Worm (Caenorhabditis elegans) whole organism, L4 larva: Measurements from ENCODE around the gene F49E8.8.
"Not testable (repeated sequence)": the region's sequence is repeated elsewhere in the genome, so short reads cannot be mapped to it uniquely, and the experiment has no call there.

ENCODE experiments used
- F10B5.3 ChIP-seq: sonication (generic microtip); optimal IDR thresholded peaks from 2 replicates; lab custom pipeline; 2016; ENCODE audit warnings: mild to moderate bottlenecking, missing genetic modification characterization, missing compliant biosample characterization
- F26F4.8 ChIP-seq: fragments of 200-800 bp; sonication (Bioruptor generic); conservative IDR thresholded peaks from 2 replicates; pipeline ENCODE4 v1.3.6; 2022; ENCODE audit warnings: missing genetic modification characterization, missing compliant biosample characterization
- R02D3.7 ChIP-seq: fragments of 150-350 bp; sonication (generic microtip); optimal IDR thresholded peaks from 3 replicates; lab custom pipeline; 2014; ENCODE audit warnings: missing biosample characterization, missing genetic modification characterization
- T20F7.1 ChIP-seq: fragments of 200-800 bp; sonication (Bioruptor generic); optimal IDR thresholded peaks from 2 replicates; lab custom pipeline; 2018; ENCODE audit warnings: mild to moderate bottlenecking, missing genetic modification characterization, missing compliant biosample characterization
- T26A8.4 ChIP-seq: fragments of 200-800 bp; sonication (Bioruptor generic); IDR thresholded peaks from 2 replicates; pipeline ENCODE4 v1.3.6; 2022; ENCODE audit warnings: missing genetic modification characterization, missing compliant biosample characterization
- Y105C5A.15 ChIP-seq: fragments of 200-800 bp; sonication (Bioruptor generic); IDR thresholded peaks from 2 replicates; pipeline ENCODE4 v1.3.6; 2022; ENCODE audit warnings: missing genetic modification characterization, missing compliant biosample characterization
- Y5F2A.4 ChIP-seq: fragments of 200-800 bp; sonication (Bioruptor generic); optimal IDR thresholded peaks from 2 replicates; lab custom pipeline; 2018; ENCODE audit warnings: mild to moderate bottlenecking, missing genetic modification characterization, missing compliant biosample characterization
- Y75B8A.6 ChIP-seq: fragments of 200-800 bp; sonication (Bioruptor generic); IDR thresholded peaks from 2 replicates; pipeline ENCODE4 v1.3.6; 2022; ENCODE audit warnings: missing genetic modification reagents, missing genetic modification characterization, missing compliant biosample characterization
- aly-2 ChIP-seq: sonication (generic microtip); optimal IDR thresholded peaks from 2 replicates; lab custom pipeline; 2018; ENCODE audit warnings: missing biosample characterization, missing genetic modification characterization
- ceh-44 ChIP-seq: fragments of 200-800 bp; sonication (Bioruptor generic); IDR thresholded peaks from 2 replicates; pipeline ENCODE4 v1.3.6; 2022; ENCODE audit warnings: missing genetic modification reagents, missing genetic modification characterization, missing compliant biosample characterization
- ceh-62 ChIP-seq: sonication (generic microtip); optimal IDR thresholded peaks from 2 replicates; lab custom pipeline; 2017; ENCODE audit warnings: missing biosample characterization, missing genetic modification characterization
- ceh-82 ChIP-seq: sonication (generic microtip); optimal IDR thresholded peaks from 2 replicates; lab custom pipeline; 2017; ENCODE audit warnings: missing biosample characterization, missing genetic modification characterization
- daf-12 ChIP-seq: fragments of 150-350 bp; optimal IDR thresholded peaks from 2 replicates; lab custom pipeline; 2014; ENCODE audit warnings: missing biosample characterization, missing genetic modification reagents, missing genetic modification characterization
- dpl-1 ChIP-seq: fragments of 150-350 bp; optimal IDR thresholded peaks from 2 replicates; lab custom pipeline; 2014; ENCODE audit warnings: missing biosample characterization, missing genetic modification reagents, missing genetic modification characterization
- egl-27 ChIP-seq: sonication (generic microtip); optimal IDR thresholded peaks from 3 replicates; lab custom pipeline; 2017; ENCODE audit warnings: missing biosample characterization, missing genetic modification reagents, missing genetic modification characterization
- fos-1 ChIP-seq: fragments of 150-350 bp; optimal IDR thresholded peaks from 2 replicates; lab custom pipeline; 2014; ENCODE audit warnings: missing biosample characterization, missing genetic modification characterization
- gei-8 ChIP-seq: fragments of 200-800 bp; sonication (Bioruptor generic); optimal IDR thresholded peaks from 2 replicates; lab custom pipeline; 2018; ENCODE audit warnings: mild to moderate bottlenecking, missing genetic modification characterization, missing compliant biosample characterization
- hlh-30 ChIP-seq: sonication (generic microtip); optimal IDR thresholded peaks from 2 replicates; lab custom pipeline; 2017; ENCODE audit warnings: antibody characterized with exemption, mild to moderate bottlenecking, missing genetic modification characterization, missing compliant biosample characterization; ENCODE audit not compliant: insufficient read depth
- jun-1 ChIP-seq: fragments of 150-350 bp; optimal IDR thresholded peaks from 2 replicates; lab custom pipeline; 2014; ENCODE audit warnings: missing biosample characterization, missing genetic modification reagents, missing genetic modification characterization
- lin-15B ChIP-seq: fragments of 150-350 bp; sonication (generic microtip); optimal IDR thresholded peaks from 3 replicates; lab custom pipeline; 2014; ENCODE audit warnings: missing biosample characterization, missing genetic modification characterization
- lin-38 ChIP-seq: fragments of 200-800 bp; sonication (Bioruptor generic); IDR thresholded peaks from 2 replicates; pipeline ENCODE4 v1.3.6; 2022; ENCODE audit warnings: missing genetic modification reagents, missing genetic modification characterization, missing compliant biosample characterization
- lin-39 ChIP-seq: fragments of 150-350 bp; optimal IDR thresholded peaks from 2 replicates; lab custom pipeline; 2014; ENCODE audit warnings: missing biosample characterization, missing genetic modification reagents, missing genetic modification characterization
- lsy-2 ChIP-seq, 2 experiments: fragments of 150-350 bp in 1 of 2; sonication (generic microtip) in 1 of 2; optimal IDR thresholded peaks; 2 replicates each; lab custom pipeline; 2014 to 2017; ENCODE audit warnings: missing biosample characterization in 2 of 2, missing genetic modification characterization in 2 of 2
- madf-9 ChIP-seq: fragments of 200-800 bp; sonication (Bioruptor generic); conservative IDR thresholded peaks from 2 replicates; pipeline ENCODE4 v1.3.6; 2022; ENCODE audit warnings: missing genetic modification reagents, missing genetic modification characterization, missing compliant biosample characterization
- nhr-11 ChIP-seq: fragments of 150-350 bp; optimal IDR thresholded peaks from 2 replicates; lab custom pipeline; 2014; ENCODE audit warnings: missing biosample characterization, missing genetic modification characterization
- nhr-237 ChIP-seq: sonication (generic microtip); optimal IDR thresholded peaks from 2 replicates; lab custom pipeline; 2017; ENCODE audit warnings: missing biosample characterization, missing genetic modification characterization
- nhr-25 ChIP-seq: sonication (generic microtip); optimal IDR thresholded peaks from 2 replicates; lab custom pipeline; 2017; ENCODE audit warnings: missing genetic modification characterization, mild to moderate bottlenecking, missing compliant biosample characterization, antibody characterized with exemption, moderate library complexity, borderline replicate concordance; ENCODE audit not compliant: insufficient read depth
- nhr-41 ChIP-seq: fragments of 200-800 bp; sonication (Bioruptor generic); IDR thresholded peaks from 2 replicates; pipeline ENCODE4 v1.3.6; 2022; ENCODE audit warnings: missing genetic modification reagents, missing genetic modification characterization, missing compliant biosample characterization
- nhr-48 ChIP-seq: sonication (generic microtip); optimal IDR thresholded peaks from 2 replicates; lab custom pipeline; 2016; ENCODE audit warnings: mild to moderate bottlenecking, missing genetic modification characterization, missing compliant biosample characterization
- nhr-6 ChIP-seq: fragments of 150-350 bp; optimal IDR thresholded peaks from 2 replicates; lab custom pipeline; 2014; ENCODE audit warnings: missing biosample characterization, missing genetic modification characterization
- pqm-1 ChIP-seq: sonication (generic microtip); optimal IDR thresholded peaks from 2 replicates; lab custom pipeline; 2017; ENCODE audit warnings: missing biosample characterization, missing genetic modification characterization
- set-16 ChIP-seq: fragments of 200-800 bp; sonication (Bioruptor generic); IDR thresholded peaks from 2 replicates; pipeline ENCODE4 v1.3.6; 2022; ENCODE audit warnings: missing genetic modification reagents, missing genetic modification characterization, missing compliant biosample characterization
- snpc-1.2 ChIP-seq: fragments of 200-800 bp; sonication (Bioruptor generic); IDR thresholded peaks from 2 replicates; pipeline ENCODE4 v1.3.6; 2022; ENCODE audit warnings: missing genetic modification reagents, missing genetic modification characterization, missing compliant biosample characterization
- snpc-4 ChIP-seq: fragments of 150-350 bp; optimal IDR thresholded peaks from 2 replicates; lab custom pipeline; 2014; ENCODE audit warnings: missing biosample characterization, missing genetic modification characterization
- spr-1 ChIP-seq: sonication (generic microtip); optimal IDR thresholded peaks from 2 replicates; lab custom pipeline; 2016; ENCODE audit warnings: mild to moderate bottlenecking, missing genetic modification characterization, missing compliant biosample characterization
- tag-97 ChIP-seq: fragments of 200-800 bp; sonication (Bioruptor generic); IDR thresholded peaks from 2 replicates; pipeline ENCODE4 v1.3.6; 2022; ENCODE audit warnings: missing genetic modification characterization, missing compliant biosample characterization
- unc-62 ChIP-seq, 3 experiments: fragments of 150-350 bp in 1 of 3; sonication (generic microtip); optimal IDR thresholded peaks in 2 of 3; peaks in 1 of 3; 1 replicate in 1 of 3; 2 replicates in 2 of 3; lab custom pipeline; 2014 to 2017; ENCODE audit warnings: missing biosample characterization in 3 of 3, missing genetic modification characterization in 3 of 3, missing genetic modification reagents in 3 of 3, missing genotype in 1 of 3
- vab-7 ChIP-seq: fragments of 200-800 bp; sonication (Bioruptor generic); IDR thresholded peaks from 2 replicates; pipeline ENCODE4 v1.3.6; 2022; ENCODE audit warnings: missing genetic modification reagents, missing genetic modification characterization, missing compliant biosample characterization
- zag-1 ChIP-seq: fragments of 150-350 bp; optimal IDR thresholded peaks from 2 replicates; lab custom pipeline; 2014; ENCODE audit warnings: missing biosample characterization, missing genetic modification characterization
- zip-11 ChIP-seq: fragments of 200-800 bp; sonication (Bioruptor generic); IDR thresholded peaks from 2 replicates; pipeline ENCODE4 v1.3.6; 2022; ENCODE audit warnings: missing genetic modification characterization, missing compliant biosample characterization
- zip-2 ChIP-seq: fragments of 150-350 bp; optimal IDR thresholded peaks from 2 replicates; lab custom pipeline; 2014; ENCODE audit warnings: missing biosample characterization, missing genetic modification characterization

The F49E8.8 gene

DNA sequence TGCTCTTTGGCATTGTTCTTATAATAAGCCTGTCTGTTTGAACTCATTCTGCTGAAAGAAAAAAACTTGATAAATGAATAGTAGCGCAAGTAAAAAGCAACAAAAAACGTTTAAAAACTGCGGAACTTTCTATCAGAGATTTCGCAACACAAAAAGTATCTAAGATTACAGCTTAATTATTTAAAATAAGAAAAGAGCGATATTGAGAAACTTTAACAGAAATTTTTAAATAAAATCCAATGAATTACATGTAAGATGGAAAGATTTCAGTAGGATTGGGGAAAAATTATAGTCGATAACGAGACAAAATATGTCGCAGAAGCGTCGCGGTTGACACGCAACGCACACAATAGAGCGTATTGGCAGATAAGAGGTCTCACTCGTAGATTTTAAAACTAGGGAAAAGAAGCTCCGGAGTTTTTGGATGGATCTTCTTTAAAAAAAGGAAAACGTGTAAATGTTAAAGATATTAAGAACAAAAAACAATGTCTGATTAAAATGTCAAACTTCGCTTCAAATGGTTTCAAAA lies 5.2 kb downstream of the F49E8.8 start, which contains the start of gene ima-3 (continued):
- no peak for TF ChIP-seq aly-2 (tag; lab: Kevin White, UChicago)
- TF ChIP-seq snpc-4 (tag; lab: Kevin White, UChicago), result no peak

DNA sequence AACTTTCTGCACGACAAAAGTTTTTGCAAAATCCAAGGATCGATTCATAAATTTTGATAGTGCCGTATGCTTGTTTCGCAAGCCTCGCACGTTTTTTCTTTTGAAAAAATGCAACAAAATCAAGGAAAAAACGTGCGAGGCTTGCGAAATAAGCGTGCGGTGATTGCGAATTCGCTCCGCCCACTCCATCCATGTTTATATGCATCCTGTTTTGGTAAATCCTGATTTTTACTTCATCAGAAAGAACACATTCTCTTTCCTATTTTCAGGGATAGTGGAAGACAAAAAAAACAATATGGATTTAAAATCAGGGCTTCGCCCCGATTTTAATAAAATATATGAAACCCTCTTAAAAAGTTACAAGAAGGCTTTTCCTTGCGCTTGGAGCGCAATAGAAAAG lies 7.4 kb downstream of the F49E8.8 start, which contains the start of gene F32E10.9:
F32E10.9 (minus strand) TSS at position 101 of the 400 bp plus-strand sequence.
- TF ChIP-seq zip-2; F10B5.3 (tag; lab: Kevin White, UChicago); tag-97 (GFP tag; lab: Robert Waterston, UW): not testable (repeated sequence)

- TF ChIP-seq unc-62 (GFP tag; optimal IDR thresholded peaks at IDR 0.05 in 1 of 2; lab: Kevin White, UChicago) (peak in 1 of 2 experiments; percentile 97), unc-62 (tag; optimal IDR thresholded peaks at IDR 0.05; lab: Kevin White, UChicago) (no peak), daf-12 (tag; lab: Kevin White, UChicago) (no peak)
Observed at ce11 chrIV:7567557-7568010, 11.1 kb downstream of the F49E8.8 start, which contains the start of gene F32E10.8. F32E10.8 (plus strand) TSS chrIV:7567607.

DNA sequence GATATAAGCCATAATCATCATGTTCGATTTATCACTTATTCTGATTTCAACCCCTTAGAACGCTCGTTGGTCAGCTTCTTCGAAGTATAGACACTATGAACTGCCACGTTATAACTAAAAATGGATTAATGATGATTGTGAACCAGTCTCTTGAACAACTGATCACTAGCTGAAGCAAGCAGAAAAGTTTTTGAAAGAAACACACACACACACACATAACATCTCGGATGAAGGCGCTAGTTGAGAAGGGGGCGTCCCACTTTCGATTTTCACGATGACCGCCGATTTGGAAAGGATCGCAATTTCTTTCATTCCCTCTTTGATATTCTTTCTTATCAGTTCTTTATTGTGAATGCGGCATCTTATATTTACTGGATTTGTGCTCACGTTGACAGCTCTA lies 12.2 kb downstream of the F49E8.8 start, which contains the start of gene clec-180:
clec-180 (plus strand) TSS at position 301 of the 400 bp plus-strand sequence.
- no peak for TF ChIP-seq egl-27 (tag; lab: Kevin White, UChicago)
- no peak for TF ChIP-seq zag-1 (tag; lab: Kevin White, UChicago)

ce11 chrIV:7573944-7574343 lies 17.5 kb downstream of the F49E8.8 start:
- TF ChIP-seq unc-62 (GFP tag; optimal IDR thresholded peaks at IDR 0.05 in 1 of 2; lab: Kevin White, UChicago) (peak in 1 of 2 experiments; percentile 79), unc-62 (tag; optimal IDR thresholded peaks at IDR 0.05; lab: Kevin White, UChicago) (no peak), zip-2 (peak; percentile 69), zip-11 (GFP tag; lab: Robert Waterston, UW) (peak; percentile 68; the same call in 1 of the 2 replicates), zag-1 (tag; lab: Kevin White, UChicago) (no peak), ceh-62 (tag; lab: Kevin White, UChicago) (no peak), madf-9 (GFP tag; lab: Robert Waterston, UW) (peak; percentile 88), nhr-237 (tag; lab: Kevin White, UChicago) (no peak), lin-39 (tag; lab: Kevin White, UChicago) (no peak), nhr-48 (tag; lab: Kevin White, UChicago) (peak; percentile 81), Y5F2A.4 (GFP tag; lab: Kevin White, UChicago) (peak; percentile 93), ceh-82 (no peak), fos-1 (tag; lab: Kevin White, UChicago) (no peak), set-16 (GFP tag; lab: Robert Waterston, UW) (0 out of 2 replicates have a peak, but pooled peaks have one; percentile 21), aly-2 (tag; lab: Kevin White, UChicago) (peak; percentile 85), F26F4.8 (GFP tag; lab: Robert Waterston, UW) (peak; percentile 97), R02D3.7 (tag; lab: Kevin White, UChicago) (peak; percentile 34), gei-8 (GFP tag; lab: Kevin White, UChicago) (peak; percentile 92), lin-15B (tag; lab: Kevin White, UChicago) (no peak), ceh-44 (GFP tag; lab: Robert Waterston, UW) (peak; percentile 93), nhr-11 (tag; lab: Kevin White, UChicago) (no peak), nhr-6 (peak; percentile 50), hlh-30 (peak; percentile 71), nhr-25 (tag; lab: Kevin White, UChicago) (peak; percentile 38), jun-1 (tag; lab: Kevin White, UChicago) (peak; percentile 41), T26A8.4 (peak; percentile 88), lin-38 (GFP tag; lab: Robert Waterston, UW) (peak; percentile 90), lsy-2 (tag; optimal IDR thresholded peaks at IDR 0.05; lab: Kevin White, UChicago) (peak in 1 of 2 experiments; percentile 75), spr-1 (tag; lab: Kevin White, UChicago) (peak; percentile 89), nhr-41 (peak; percentile 93), Y105C5A.15 (GFP tag; lab: Robert Waterston, UW) (peak; percentile 98), vab-7 (GFP tag; lab: Robert Waterston, UW) (peak; percentile 95), dpl-1 (peak; percentile 65), pqm-1 (tag; lab: Kevin White, UChicago) (peak; percentile 7), T20F7.1 (peak; percentile 82), snpc-1.2 (GFP tag; lab: Robert Waterston, UW) (peak; percentile 95), tag-97 (GFP tag; lab: Robert Waterston, UW) (no peak), Y75B8A.6 (GFP tag; lab: Robert Waterston, UW) (0 out of 2 replicates have a peak, but pooled peaks have one; percentile 33)
